Worm (Caenorhabditis elegans) whole organism, L1 larva: ENCODE results near the gene T07E3.2.

Source experiments
- C34B4.2 ChIP-seq: sonication (generic microtip); optimal IDR thresholded peaks from 2 replicates; lab custom pipeline; 2017; ENCODE audit warnings: mild to moderate bottlenecking, missing genetic modification characterization, missing compliant biosample characterization
- F16B12.6 ChIP-seq: fragments of 150-350 bp; optimal IDR thresholded peaks from 2 replicates; lab custom pipeline; 2014; ENCODE audit warnings: missing biosample characterization, missing genetic modification characterization
- aha-1 ChIP-seq: fragments of 150-350 bp; optimal IDR thresholded peaks from 2 replicates; lab custom pipeline; 2014; ENCODE audit warnings: missing biosample characterization, missing genetic modification characterization
- alr-1 ChIP-seq: fragments of 200-800 bp; sonication (Bioruptor generic); optimal IDR thresholded peaks from 2 replicates; lab custom pipeline; 2018; ENCODE audit warnings: borderline replicate concordance, mild to moderate bottlenecking, missing genetic modification characterization, missing compliant biosample characterization
- ama-1 ChIP-seq: fragments of 150-350 bp; optimal IDR thresholded peaks from 2 replicates; lab custom pipeline; 2014
- ceh-63 ChIP-seq: fragments of 200-800 bp; sonication (Bioruptor generic); optimal IDR thresholded peaks from 2 replicates; lab custom pipeline; 2018; ENCODE audit warnings: mild to moderate bottlenecking, missing genetic modification characterization, missing compliant biosample characterization
- ceh-8 ChIP-seq: fragments of 200-800 bp; sonication (Bioruptor generic); optimal IDR thresholded peaks from 2 replicates; lab custom pipeline; 2018; ENCODE audit warnings: mild to moderate bottlenecking, missing genetic modification characterization, moderate library complexity, missing compliant biosample characterization
- ceh-82 ChIP-seq, 3 experiments: fragments of 150-350 bp in 1 of 3; sonication (generic microtip) in 2 of 3; optimal IDR thresholded peaks; 2 replicates each; lab custom pipeline; 2014 to 2017; ENCODE audit warnings: missing biosample characterization in 3 of 3, missing genetic modification characterization in 3 of 3
- ceh-88 ChIP-seq: fragments of 200-800 bp; sonication (Bioruptor generic); IDR thresholded peaks from 2 replicates; pipeline ENCODE4 v1.3.6; 2022; ENCODE audit warnings: missing genetic modification characterization, missing compliant biosample characterization
- ceh-90 ChIP-seq: sonication (generic microtip); optimal IDR thresholded peaks from 2 replicates; lab custom pipeline; 2016; ENCODE audit warnings: missing genetic modification characterization, missing compliant biosample characterization
- ces-1 ChIP-seq: fragments of 150-350 bp; optimal IDR thresholded peaks from 2 replicates; lab custom pipeline; 2014; ENCODE audit warnings: missing biosample characterization, missing genetic modification reagents, missing genetic modification characterization
- efl-1 ChIP-seq, 4 experiments: fragments of 150-350 bp; optimal IDR thresholded peaks in 3 of 4; peaks in 1 of 4; 1 replicate in 1 of 4; 2 replicates in 3 of 4; lab custom pipeline; 2014; ENCODE audit warnings: missing biosample characterization in 2 of 4, missing genetic modification characterization in 2 of 4, missing genetic modification reagents in 2 of 4
- efl-3 ChIP-seq: fragments of 200-800 bp; sonication (Bioruptor generic); optimal IDR thresholded peaks from 2 replicates; lab custom pipeline; 2018; ENCODE audit warnings: mild to moderate bottlenecking, missing genetic modification characterization, missing compliant biosample characterization
- egl-27 ChIP-seq, 2 experiments: fragments of 150-350 bp in 1 of 2; sonication (generic microtip); optimal IDR thresholded peaks; 3 replicates each; lab custom pipeline; 2017 to 2018; ENCODE audit warnings: missing biosample characterization in 2 of 2, missing genetic modification characterization in 2 of 2, missing genetic modification reagents in 2 of 2
- elt-3 ChIP-seq, 6 experiments: fragments of 150-350 bp in 1 of 6; sonication (generic microtip); optimal IDR thresholded peaks; 2 replicates each; lab custom pipeline; 2017 to 2018; ENCODE audit warnings: missing biosample characterization in 6 of 6, missing genetic modification characterization in 6 of 6, inconsistent platforms in 1 of 6
- ets-5 ChIP-seq: fragments of 200-800 bp; sonication (Bioruptor generic); IDR thresholded peaks from 2 replicates; pipeline ENCODE4 v1.3.6; 2022; ENCODE audit warnings: missing genetic modification characterization, missing compliant biosample characterization
- fkh-10 ChIP-seq: sonication (generic microtip); optimal IDR thresholded peaks from 2 replicates; lab custom pipeline; 2017; ENCODE audit warnings: missing biosample characterization, missing genetic modification reagents, missing genetic modification characterization
- fos-1 ChIP-seq: fragments of 150-350 bp; optimal IDR thresholded peaks from 2 replicates; lab custom pipeline; 2014; ENCODE audit warnings: missing biosample characterization, missing genetic modification characterization
- grh-1 ChIP-seq: fragments of 200-800 bp; sonication (Bioruptor generic); IDR thresholded peaks from 2 replicates; pipeline ENCODE4 v1.3.6; 2022; ENCODE audit warnings: missing genetic modification reagents, missing genetic modification characterization, missing compliant biosample characterization
- hlh-4 ChIP-seq: sonication (generic microtip); optimal IDR thresholded peaks from 2 replicates; lab custom pipeline; 2016; ENCODE audit warnings: mild to moderate bottlenecking, missing genetic modification characterization, missing compliant biosample characterization
- lin-13 ChIP-seq: fragments of 150-350 bp; optimal IDR thresholded peaks from 2 replicates; lab custom pipeline; 2014; ENCODE audit warnings: missing biosample characterization, missing genetic modification reagents, missing genetic modification characterization
- lin-14 ChIP-seq: fragments of 200-800 bp; sonication (Bioruptor generic); optimal IDR thresholded peaks from 2 replicates; lab custom pipeline; 2018; ENCODE audit warnings: mild to moderate bottlenecking, missing genetic modification characterization, moderate library complexity, missing compliant biosample characterization
- lin-39 ChIP-seq: fragments of 150-350 bp; optimal IDR thresholded peaks from 2 replicates; lab custom pipeline; 2014; ENCODE audit warnings: missing biosample characterization, missing genetic modification reagents, missing genetic modification characterization
- lsy-2 ChIP-seq, 2 experiments: fragments of 150-350 bp; optimal IDR thresholded peaks; 2 replicates each; lab custom pipeline; 2014; ENCODE audit warnings: missing biosample characterization in 2 of 2, missing genetic modification characterization in 2 of 2
- mdl-1 ChIP-seq, 2 experiments: fragments of 150-350 bp; optimal IDR thresholded peaks; 2 replicates each; lab custom pipeline; 2014 to 2017; ENCODE audit warnings: missing biosample characterization in 2 of 2, missing genetic modification characterization in 2 of 2, inconsistent platforms in 1 of 2
- mef-2 ChIP-seq: fragments of 150-350 bp; optimal IDR thresholded peaks from 2 replicates; lab custom pipeline; 2014; ENCODE audit warnings: missing biosample characterization, missing genetic modification characterization
- nhr-11 ChIP-seq: fragments of 150-350 bp; optimal IDR thresholded peaks from 2 replicates; lab custom pipeline; 2014; ENCODE audit warnings: missing biosample characterization, missing genetic modification characterization
- nhr-19 ChIP-seq: fragments of 200-800 bp; sonication (Bioruptor generic); conservative IDR thresholded peaks from 2 replicates; pipeline ENCODE4 v1.3.6; 2022; ENCODE audit warnings: missing genetic modification characterization, missing compliant biosample characterization
- nhr-20 ChIP-seq: sonication (generic microtip); optimal IDR thresholded peaks from 2 replicates; lab custom pipeline; 2016; ENCODE audit warnings: mild to moderate bottlenecking, missing genetic modification characterization, missing compliant biosample characterization
- nhr-237 ChIP-seq: fragments of 150-350 bp; optimal IDR thresholded peaks from 2 replicates; lab custom pipeline; 2014; ENCODE audit warnings: missing biosample characterization, missing genetic modification characterization
- nhr-47 ChIP-seq: sonication (generic microtip); optimal IDR thresholded peaks from 2 replicates; lab custom pipeline; 2016; ENCODE audit warnings: mild to moderate bottlenecking, missing genetic modification characterization, moderate library complexity, missing compliant biosample characterization
- nhr-71 ChIP-seq: sonication (generic microtip); optimal IDR thresholded peaks from 2 replicates; lab custom pipeline; 2016; ENCODE audit warnings: mild to moderate bottlenecking, missing genetic modification characterization, moderate library complexity, missing compliant biosample characterization
- nhr-76 ChIP-seq: sonication (generic microtip); optimal IDR thresholded peaks from 2 replicates; lab custom pipeline; 2017; ENCODE audit warnings: missing biosample characterization, missing genetic modification characterization
- nhr-77 ChIP-seq: fragments of 150-350 bp; optimal IDR thresholded peaks from 2 replicates; lab custom pipeline; 2014; ENCODE audit warnings: missing biosample characterization, missing genetic modification characterization
- pag-3 ChIP-seq: sonication (generic microtip); optimal IDR thresholded peaks from 2 replicates; lab custom pipeline; 2017; ENCODE audit warnings: missing genetic modification characterization, mild to moderate bottlenecking, missing compliant biosample characterization, antibody characterized with exemption, borderline replicate concordance; ENCODE audit not compliant: insufficient read depth
- skn-1 ChIP-seq: fragments of 150-350 bp; optimal IDR thresholded peaks from 2 replicates; lab custom pipeline; 2014; ENCODE audit warnings: missing biosample characterization, missing genetic modification characterization
- snpc-4 ChIP-seq: fragments of 150-350 bp; optimal IDR thresholded peaks from 2 replicates; lab custom pipeline; 2014; ENCODE audit warnings: missing biosample characterization, missing genetic modification characterization
- snu-23 ChIP-seq: sonication (generic microtip); optimal IDR thresholded peaks from 2 replicates; lab custom pipeline; 2016; ENCODE audit warnings: missing genetic modification characterization, missing compliant biosample characterization
- sox-4 ChIP-seq: sonication (generic microtip); optimal IDR thresholded peaks from 2 replicates; lab custom pipeline; 2016; ENCODE audit warnings: missing genetic modification characterization, missing compliant biosample characterization
- sup-37 ChIP-seq: fragments of 200-800 bp; sonication (Bioruptor generic); optimal IDR thresholded peaks from 2 replicates; lab custom pipeline; 2018; ENCODE audit warnings: mild to moderate bottlenecking, missing genetic modification characterization, missing compliant biosample characterization
- swsn-7 ChIP-seq: sonication (generic microtip); optimal IDR thresholded peaks from 2 replicates; lab custom pipeline; 2016; ENCODE audit warnings: missing genetic modification characterization, missing compliant biosample characterization
- tbx-2 ChIP-seq: sonication (generic microtip); optimal IDR thresholded peaks from 2 replicates; lab custom pipeline; 2016; ENCODE audit warnings: missing genetic modification characterization, missing compliant biosample characterization
- unc-130 ChIP-seq: fragments of 150-350 bp; optimal IDR thresholded peaks from 2 replicates; lab custom pipeline; 2017; ENCODE audit warnings: missing biosample characterization, missing genetic modification characterization, inconsistent platforms
- unc-30 ChIP-seq: sonication (generic microtip); optimal IDR thresholded peaks from 2 replicates; lab custom pipeline; 2017; ENCODE audit warnings: missing biosample characterization, missing genetic modification characterization
- unc-62 ChIP-seq: fragments of 150-350 bp; optimal IDR thresholded peaks from 2 replicates; lab custom pipeline; 2014; ENCODE audit warnings: missing biosample characterization, missing genetic modification reagents, missing genetic modification characterization
- unc-86 ChIP-seq: sonication (generic microtip); optimal IDR thresholded peaks from 2 replicates; lab custom pipeline; 2016; ENCODE audit warnings: missing genetic modification characterization, missing compliant biosample characterization
- unc-98 ChIP-seq: fragments of 200-800 bp; sonication (Bioruptor generic); IDR thresholded peaks from 2 replicates; pipeline ENCODE4 v1.3.6; 2022; ENCODE audit warnings: missing genetic modification characterization, missing compliant biosample characterization
- xbp-1 ChIP-seq: sonication (generic microtip); optimal IDR thresholded peaks from 2 replicates; lab custom pipeline; 2016; ENCODE audit warnings: missing genetic modification characterization, missing compliant biosample characterization
- ztf-4 ChIP-seq: fragments of 150-350 bp; optimal IDR thresholded peaks from 2 replicates; lab custom pipeline; 2014; ENCODE audit warnings: missing biosample characterization, missing genetic modification characterization

The T07E3.2 gene

DNA sequence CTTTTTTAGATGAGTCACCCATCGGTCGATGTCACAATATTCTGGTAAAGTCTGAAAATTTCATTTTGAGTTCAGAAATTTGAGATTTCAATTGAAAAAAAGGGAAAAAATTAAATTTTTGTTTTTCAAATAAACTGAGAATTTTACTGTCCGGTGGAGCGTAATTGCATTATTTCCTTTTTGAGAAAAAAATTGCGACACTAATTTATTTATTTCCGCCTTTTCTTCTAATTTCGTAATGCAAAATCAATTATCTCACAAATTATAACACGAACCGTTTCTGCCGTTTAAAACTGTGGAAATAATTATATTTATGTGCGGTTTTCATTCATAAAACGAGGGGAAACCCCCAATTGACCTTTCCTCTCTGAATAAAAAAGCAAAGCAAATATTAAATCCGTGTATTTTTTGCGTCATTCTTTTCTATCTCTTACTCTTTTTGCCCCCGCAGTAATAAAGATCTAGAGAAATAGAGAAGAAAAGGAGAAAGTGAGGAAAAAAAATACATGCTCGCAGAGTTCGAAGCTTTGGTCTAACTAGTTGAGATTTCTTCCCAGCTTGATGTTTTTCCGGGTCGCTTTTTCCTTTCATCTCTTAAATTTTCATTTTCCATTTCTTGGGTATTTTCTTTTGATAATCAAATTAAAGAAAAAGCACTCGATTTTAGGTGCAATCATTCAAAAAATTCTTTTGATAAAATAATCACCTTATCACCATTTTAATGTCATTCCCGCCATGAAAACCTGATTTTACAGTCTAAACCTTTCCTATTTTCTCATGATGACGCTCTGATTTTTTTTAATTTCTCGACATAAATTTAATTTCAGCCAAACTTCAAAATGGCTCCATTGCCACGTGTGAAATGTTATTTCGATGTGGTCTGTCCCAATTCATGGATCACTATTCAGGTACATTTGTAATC lies 3.2 kb upstream of the T07E3.2 start, which contains the start of the genes brc-2 and T07E3.3 (continued):
- no peak for TF ChIP-seq ceh-90 (tag; lab: Kevin White, UChicago)
- no peak for TF ChIP-seq nhr-77 (tag; lab: Kevin White, UChicago)
- TF ChIP-seq ceh-8 (GFP tag; lab: Kevin White, UChicago): no peak
- peak in 1 of 2 experiments; percentile 54 for TF ChIP-seq lsy-2 (tag; optimal IDR thresholded peaks at IDR 0.05; lab: Kevin White, UChicago)
- TF ChIP-seq alr-1 (tag; lab: Kevin White, UChicago): no peak
- TF ChIP-seq unc-62 (GFP tag; lab: Kevin White, UChicago): no peak
- no peak for TF ChIP-seq ama-1 (lab: Kevin White, UChicago)
- TF ChIP-seq efl-1 (optimal IDR thresholded peaks at IDR 0.05; lab: Kevin White, UChicago): peak in 1 of 2 experiments; percentile 13
- no peak for TF ChIP-seq efl-1 (GFP tag; optimal IDR thresholded peaks at IDR 0.05 in 1 of 2; lab: Kevin White, UChicago)
- no peak for TF ChIP-seq C34B4.2 (tag; lab: Kevin White, UChicago)
- TF ChIP-seq nhr-76 (tag; lab: Kevin White, UChicago): no peak
- TF ChIP-seq F16B12.6 (tag; lab: Kevin White, UChicago): no peak
- no peak for TF ChIP-seq unc-130
- no peak for TF ChIP-seq ets-5 (GFP tag; lab: Robert Waterston, UW)
- no peak for TF ChIP-seq unc-30 (tag; lab: Kevin White, UChicago)
- no peak for TF ChIP-seq nhr-20 (tag; lab: Kevin White, UChicago)
- no peak for TF ChIP-seq unc-98 (GFP tag; lab: Robert Waterston, UW)
- TF ChIP-seq nhr-19 (GFP tag; lab: Robert Waterston, UW): no peak
- TF ChIP-seq sox-4: no peak
- TF ChIP-seq mdl-1 (tag; optimal IDR thresholded peaks at IDR 0.05; lab: Kevin White, UChicago): no peak
- TF ChIP-seq xbp-1 (tag; lab: Kevin White, UChicago): no peak
- TF ChIP-seq nhr-237 (tag; lab: Kevin White, UChicago): no peak
- TF ChIP-seq lin-13 (GFP tag; lab: Kevin White, UChicago): no peak
- TF ChIP-seq swsn-7: no peak
- peak; percentile 1 for TF ChIP-seq snu-23
- TF ChIP-seq nhr-47: peak; percentile 1
- TF ChIP-seq grh-1 (GFP tag; lab: Robert Waterston, UW): no peak
- TF ChIP-seq efl-3: no peak
- TF ChIP-seq lin-39 (tag; lab: Kevin White, UChicago): no peak
- TF ChIP-seq mef-2: no peak
- TF ChIP-seq snpc-4 (tag; lab: Kevin White, UChicago): no peak
- TF ChIP-seq fos-1: no peak
- peak; percentile 5 for TF ChIP-seq nhr-71 (tag; lab: Kevin White, UChicago)
- TF ChIP-seq tbx-2 (tag; lab: Kevin White, UChicago): peak; percentile 3
- TF ChIP-seq lin-14 (GFP tag; lab: Kevin White, UChicago): peak; percentile 66
- no peak for TF ChIP-seq egl-27 (tag; optimal IDR thresholded peaks at IDR 0.05; lab: Kevin White, UChicago)
- TF ChIP-seq pag-3 (tag; lab: Kevin White, UChicago): no peak
- peak in 1 of 3 experiments; percentile 9 for TF ChIP-seq ceh-82 (tag; optimal IDR thresholded peaks at IDR 0.05; lab: Kevin White, UChicago)
- TF ChIP-seq skn-1: no peak
- TF ChIP-seq elt-3 (tag; optimal IDR thresholded peaks at IDR 0.05; lab: Kevin White, UChicago): no peak
- no peak for TF ChIP-seq ceh-63 (GFP tag; lab: Kevin White, UChicago)
- no peak for TF ChIP-seq sup-37
- no peak for TF ChIP-seq ztf-4 (tag; lab: Kevin White, UChicago)
- no peak for TF ChIP-seq fkh-10 (GFP tag; lab: Kevin White, UChicago)
- TF ChIP-seq ces-1 (GFP tag; lab: Kevin White, UChicago): no peak
- TF ChIP-seq ceh-88 (GFP tag; lab: Robert Waterston, UW): no peak
- no peak for TF ChIP-seq unc-86
- TF ChIP-seq hlh-4: no peak
- no peak for TF ChIP-seq nhr-11 (tag; lab: Kevin White, UChicago)
- TF ChIP-seq aha-1 (tag; lab: Kevin White, UChicago): no peak
